Worm (Caenorhabditis elegans): ENCODE data around the gene K08A2.2.
A peak's percentile ranks its signal among the peaks of the same experiment; 100 is the strongest.

DNA sequence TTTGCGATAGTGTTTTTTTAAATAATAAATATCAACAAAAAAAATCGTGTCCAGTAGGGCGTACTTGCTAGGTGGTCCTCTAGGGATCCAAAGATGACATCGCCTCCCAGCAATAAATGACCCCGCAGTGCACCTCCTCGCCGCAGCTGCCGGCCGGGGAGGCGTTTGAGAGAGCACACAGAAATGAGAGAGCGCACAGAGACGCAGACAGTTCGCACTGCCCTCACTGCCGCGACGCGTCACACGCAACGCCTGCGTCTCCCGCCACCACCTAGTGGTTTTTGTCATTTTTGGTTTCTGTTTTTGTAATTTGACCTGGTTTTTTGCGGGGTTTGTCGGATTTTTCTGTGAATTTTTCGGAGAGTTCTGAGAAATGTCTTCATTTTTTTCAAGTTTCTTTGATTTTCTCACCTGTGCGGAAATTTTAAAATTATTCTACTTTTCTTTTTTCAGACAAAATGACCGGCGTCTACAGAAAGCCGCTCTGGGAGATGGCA, 3.5 kb upstream of the K08A2.2 start, which contains the start of gene lido-7:
- TF ChIP-seq unc-55 (GFP tag; optimal IDR thresholded peaks at IDR 0.05) (peak; percentile 29), fkh-10 (GFP tag; optimal IDR thresholded peaks at IDR 0.05) (no peak), pha-2 (tag; optimal IDR thresholded peaks at IDR 0.05) (no peak)
